Worm (Caenorhabditis elegans) whole organism, mixed stage, embryonic: ENCODE data around the gene kvs-2.

ENCODE experiments used
- elt-3 ChIP-seq: fragments of 150-350 bp; optimal IDR thresholded peaks from 2 replicates; lab custom pipeline; 2014; ENCODE audit warnings: missing biosample characterization, missing genetic modification characterization
- mep-1 ChIP-seq: fragments of 150-350 bp; optimal IDR thresholded peaks from 2 replicates; lab custom pipeline; 2017; ENCODE audit warnings: missing biosample characterization, missing genetic modification reagents, missing genetic modification characterization, inconsistent platforms
- nhr-12 ChIP-seq: fragments of 150-350 bp; optimal IDR thresholded peaks from 2 replicates; lab custom pipeline; 2014; ENCODE audit warnings: missing biosample characterization, missing genetic modification characterization
- nhr-2 ChIP-seq: fragments of 150-350 bp; optimal IDR thresholded peaks from 2 replicates; lab custom pipeline; 2014; ENCODE audit warnings: missing biosample characterization, missing genetic modification characterization
- nhr-237 ChIP-seq: fragments of 150-350 bp; optimal IDR thresholded peaks from 2 replicates; lab custom pipeline; 2014; ENCODE audit warnings: missing biosample characterization, missing genetic modification characterization
- nhr-28 ChIP-seq: fragments of 150-350 bp; optimal IDR thresholded peaks from 2 replicates; lab custom pipeline; 2014; ENCODE audit warnings: missing biosample characterization, missing genetic modification characterization
- nhr-76 ChIP-seq: sonication (generic microtip); optimal IDR thresholded peaks from 2 replicates; lab custom pipeline; 2017; ENCODE audit warnings: missing biosample characterization, missing genetic modification characterization
- pha-4 ChIP-seq: fragments of 150-350 bp; optimal IDR thresholded peaks from 2 replicates; lab custom pipeline; 2018; ENCODE audit warnings: missing biosample characterization, missing genetic modification reagents, missing genetic modification characterization
- snpc-4 ChIP-seq: fragments of 150-350 bp; optimal IDR thresholded peaks from 2 replicates; lab custom pipeline; 2014; ENCODE audit warnings: missing biosample characterization, missing genetic modification characterization
- unc-62 ChIP-seq: fragments of 150-350 bp; optimal IDR thresholded peaks from 2 replicates; lab custom pipeline; 2014; ENCODE audit warnings: missing biosample characterization, missing genetic modification reagents, missing genetic modification characterization
- ztf-11 ChIP-seq: fragments of 150-350 bp; optimal IDR thresholded peaks from 2 replicates; lab custom pipeline; 2014; ENCODE audit warnings: missing biosample characterization, missing genetic modification characterization

DNA sequence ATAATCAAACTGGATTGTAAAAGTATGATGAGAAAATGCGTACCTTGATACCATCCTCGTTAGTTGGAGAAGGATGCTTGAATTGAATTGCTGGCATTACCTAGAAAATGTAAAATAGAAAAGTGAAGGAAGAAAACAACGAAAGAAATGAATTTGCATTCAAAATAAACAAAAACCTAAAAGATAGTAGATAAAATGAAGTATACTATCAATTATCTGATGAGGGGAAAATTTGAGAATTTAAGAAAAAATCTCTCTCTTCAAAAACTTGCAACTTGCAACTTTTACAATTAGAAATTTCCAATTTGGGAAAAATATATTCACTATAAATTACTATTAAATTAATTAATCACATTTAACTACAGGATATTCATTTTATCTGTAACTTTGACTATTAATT lies 41.0 kb upstream of the kvs-2 start, which contains the start of gene T21C9.11:
- TF ChIP-seq nhr-2 (tag; lab: Kevin White, UChicago), result no peak
- no peak for TF ChIP-seq unc-62 (GFP tag; lab: Kevin White, UChicago)
- no peak for TF ChIP-seq elt-3 (tag; lab: Kevin White, UChicago)
- TF ChIP-seq snpc-4 (tag; lab: Kevin White, UChicago), result no peak
- TF ChIP-seq ztf-11, result no peak
- TF ChIP-seq nhr-237 (tag; lab: Kevin White, UChicago), result no peak
- TF ChIP-seq mep-1, result no peak
- TF ChIP-seq nhr-12 (tag; lab: Kevin White, UChicago), result no peak
- TF ChIP-seq pha-4 (tag; lab: Kevin White, UChicago), result no peak
- no peak for TF ChIP-seq nhr-76 (tag; lab: Kevin White, UChicago)
- TF ChIP-seq nhr-28 (tag; lab: Kevin White, UChicago), result no peak
